Fruit fly (Drosophila melanogaster) whole organism, embryonic: ENCODE results near the gene Cdk5alpha.
A peak's percentile ranks its signal among the peaks of the same experiment; 100 is the strongest.

Experiments
- ATbp ChIP-seq: fragments of 200-800 bp; sonication (Bioruptor generic); optimal IDR thresholded peaks from 2 replicates; lab custom pipeline; 2017; ENCODE audit warnings: missing biosample characterization, mild to moderate bottlenecking, missing genetic modification characterization, missing genetic modification reagents
- Adf1 ChIP-seq: fragments of 200-800 bp; sonication (Bioruptor generic); IDR thresholded peaks from 2 replicates; pipeline ENCODE4 v1.3.6; 2022; ENCODE audit warnings: missing biosample characterization, missing genetic modification characterization
- Aef1 ChIP-seq: fragments of 200-800 bp; sonication (Bioruptor generic); IDR thresholded peaks from 3 replicates; pipeline ENCODE4 v1.3.6; 2022; ENCODE audit warnings: missing biosample characterization, missing genetic modification characterization
- CG10274 ChIP-seq: fragments of 200-800 bp; sonication (Bioruptor generic); optimal IDR thresholded peaks from 3 replicates; lab custom pipeline; 2017; ENCODE audit warnings: missing biosample characterization, mild to moderate bottlenecking, missing genetic modification characterization
- CG11695 ChIP-seq: fragments of 200-800 bp; sonication (Bioruptor generic); IDR thresholded peaks from 3 replicates; pipeline ENCODE4 v1.3.6; 2022; ENCODE audit warnings: missing biosample characterization, missing genetic modification characterization
- CG1233 ChIP-seq: fragments of 200-800 bp; sonication (Bioruptor generic); optimal IDR thresholded peaks from 4 replicates; lab custom pipeline; 2018; ENCODE audit warnings: missing biosample characterization, mild to moderate bottlenecking, missing genetic modification characterization
- CG12659 ChIP-seq: fragments of 200-800 bp; sonication (Bioruptor generic); optimal IDR thresholded peaks from 3 replicates; lab custom pipeline; 2017; ENCODE audit warnings: mild to moderate bottlenecking, missing biosample characterization, missing genetic modification reagents, missing genetic modification characterization
- CG14050 ChIP-seq: fragments of 200-800 bp; sonication (Bioruptor generic); IDR thresholded peaks from 3 replicates; pipeline ENCODE4 v1.3.6; 2022; ENCODE audit warnings: missing biosample characterization, missing genetic modification characterization
- CG14860 ChIP-seq: fragments of 200-800 bp; sonication (Bioruptor generic); IDR thresholded peaks from 3 replicates; pipeline ENCODE4 v1.3.6; 2022; ENCODE audit warnings: missing biosample characterization, missing genetic modification characterization; ENCODE audit not compliant: partially characterized antibody
- CG17612 ChIP-seq: fragments of 200-800 bp; sonication (Bioruptor generic); IDR thresholded peaks from 2 replicates; pipeline ENCODE4 v1.3.6; 2022; ENCODE audit warnings: missing biosample characterization, missing genetic modification characterization
- CG18262 ChIP-seq: fragments of 200-800 bp; optimal IDR thresholded peaks from 3 replicates; lab custom pipeline; 2019; ENCODE audit warnings: missing biosample characterization, mild to moderate bottlenecking, missing genetic modification characterization, moderate library complexity
- CG30020 ChIP-seq: fragments of 200-800 bp; optimal IDR thresholded peaks from 2 replicates; lab custom pipeline; 2019; ENCODE audit warnings: missing biosample characterization, mild to moderate bottlenecking, missing genetic modification characterization, moderate library complexity
- CG34422 ChIP-seq: fragments of 200-800 bp; sonication (Bioruptor generic); IDR thresholded peaks from 3 replicates; pipeline ENCODE4 v1.3.6; 2022; ENCODE audit warnings: missing biosample characterization, missing genetic modification characterization
- CG3726 ChIP-seq: fragments of 200-800 bp; sonication (Bioruptor generic); IDR thresholded peaks from 3 replicates; pipeline ENCODE4, ENCODE4 v1.3.6; 2022; ENCODE audit warnings: missing biosample characterization, missing genetic modification characterization
- CG42726 ChIP-seq: fragments of 200-800 bp; sonication (Bioruptor generic); IDR thresholded peaks from 2 replicates; pipeline ENCODE4 v1.3.6; 2022; ENCODE audit warnings: missing biosample characterization, missing genetic modification characterization; ENCODE audit not compliant: partially characterized antibody
- CG7372 ChIP-seq: fragments of 200-800 bp; sonication (Bioruptor generic); IDR thresholded peaks from 2 replicates; pipeline ENCODE4 v1.3.6; 2022; ENCODE audit warnings: missing biosample characterization, missing genetic modification characterization
- CG8281 ChIP-seq: fragments of 200-800 bp; sonication (Bioruptor generic); optimal IDR thresholded peaks from 2 replicates; lab custom pipeline; 2018; ENCODE audit warnings: missing biosample characterization, mild to moderate bottlenecking, missing genetic modification characterization, moderate library complexity
- CG8388 ChIP-seq: fragments of 200-800 bp; sonication (Bioruptor generic); optimal IDR thresholded peaks from 2 replicates; lab custom pipeline; 2019; ENCODE audit warnings: missing biosample characterization, mild to moderate bottlenecking, missing genetic modification characterization, moderate library complexity
- CG9215 ChIP-seq: fragments of 200-800 bp; sonication (Bioruptor generic); IDR thresholded peaks from 2 replicates; pipeline ENCODE4 v1.3.6; 2022; ENCODE audit warnings: missing biosample characterization, missing genetic modification characterization
- CG9727 ChIP-seq: fragments of 200-800 bp; sonication (Bioruptor generic); optimal IDR thresholded peaks from 3 replicates; lab custom pipeline; 2017; ENCODE audit warnings: missing biosample characterization, mild to moderate bottlenecking, missing genetic modification characterization
- CTCF ChIP-seq: fragments of 200-800 bp; sonication (Bioruptor generic); optimal IDR thresholded peaks from 2 replicates; lab custom pipeline; 2017; ENCODE audit warnings: missing biosample characterization, mild to moderate bottlenecking, missing genetic modification characterization, moderate library complexity
- Dref ChIP-seq: fragments of 200-800 bp; sonication (Bioruptor generic); IDR thresholded peaks from 2 replicates; pipeline ENCODE4 v1.3.6; 2022; ENCODE audit warnings: missing biosample characterization, missing genetic modification characterization
- Fer1 ChIP-seq: fragments of 200-800 bp; sonication (Bioruptor generic); optimal IDR thresholded peaks from 2 replicates; lab custom pipeline; 2017; ENCODE audit warnings: missing biosample characterization, mild to moderate bottlenecking, missing genetic modification characterization
- HLH4C ChIP-seq: fragments of 200-800 bp; sonication (Bioruptor generic); IDR thresholded peaks from 3 replicates; pipeline ENCODE4 v1.3.6; 2022; ENCODE audit warnings: missing biosample characterization, missing genetic modification characterization; ENCODE audit not compliant: partially characterized antibody
- MBD-R2 ChIP-seq: fragments of 200-800 bp; sonication (Bioruptor generic); IDR thresholded peaks from 2 replicates; pipeline ENCODE4 v1.3.6; 2022; ENCODE audit warnings: missing biosample characterization, missing genetic modification characterization
- Med ChIP-seq: fragments of 200-800 bp; sonication (Bioruptor generic); peaks from one replicate; lab custom pipeline; 2016; ENCODE audit warnings: missing biosample characterization, missing genetic modification characterization, mild to moderate bottlenecking, inconsistent platforms, moderate library complexity
- Nf-YA ChIP-seq: fragments of 200-800 bp; sonication (Bioruptor generic); IDR thresholded peaks from 2 replicates; pipeline ENCODE4 v1.3.6; 2022; ENCODE audit warnings: missing biosample characterization, missing genetic modification characterization
- NfI ChIP-seq: fragments of 200-800 bp; sonication (Bioruptor generic); optimal IDR thresholded peaks from 3 replicates; lab custom pipeline; 2018; ENCODE audit warnings: missing biosample characterization, mild to moderate bottlenecking, missing genetic modification characterization, moderate library complexity
- Pdp1 ChIP-seq, 2 experiments: fragments of 200-800 bp; sonication (Bioruptor generic); optimal IDR thresholded peaks; 3 replicates each; lab custom pipeline; 2016; ENCODE audit warnings: missing biosample characterization in 2 of 2, missing genetic modification characterization in 2 of 2, mild to moderate bottlenecking in 1 of 2, moderate library complexity in 1 of 2
- Scr ChIP-seq: fragments of 200-800 bp; sonication (Bioruptor generic); IDR thresholded peaks from 2 replicates; pipeline ENCODE4 v1.3.6; 2022; ENCODE audit warnings: missing biosample characterization, missing genetic modification characterization; ENCODE audit not compliant: partially characterized antibody
- Tbp ChIP-seq: fragments of >200 bp; optimal IDR thresholded peaks from 2 replicates; lab custom pipeline; 2018; ENCODE audit warnings: missing biosample characterization, missing genetic modification characterization
- ac ChIP-seq: fragments of 200-800 bp; sonication (Bioruptor generic); optimal IDR thresholded peaks from 3 replicates; lab custom pipeline; 2017; ENCODE audit warnings: missing biosample characterization, mild to moderate bottlenecking, missing genetic modification characterization
- ash1 ChIP-seq: fragments of 200-800 bp; sonication (Bioruptor generic); optimal IDR thresholded peaks from 2 replicates; lab custom pipeline; 2018; ENCODE audit warnings: missing biosample characterization, mild to moderate bottlenecking, missing genetic modification characterization
- crp ChIP-seq, 2 experiments: fragments of 200-800 bp; sonication (Bioruptor generic); optimal IDR thresholded peaks; 2 replicates in 1 of 2; 3 replicates in 1 of 2; lab custom pipeline; 2017; ENCODE audit warnings: missing biosample characterization in 2 of 2, missing genetic modification characterization in 2 of 2, mild to moderate bottlenecking in 1 of 2, moderate library complexity in 1 of 2
- disco-r ChIP-seq: fragments of 200-800 bp; sonication (Bioruptor generic); optimal IDR thresholded peaks from 2 replicates; lab custom pipeline; 2016; ENCODE audit warnings: missing biosample characterization, missing genetic modification characterization
- emc ChIP-seq: fragments of 200-800 bp; sonication (Bioruptor generic); optimal IDR thresholded peaks from 2 replicates; lab custom pipeline; 2016; ENCODE audit warnings: missing biosample characterization, missing genetic modification characterization
- esg ChIP-seq: fragments of 200-800 bp; sonication (Bioruptor generic); conservative IDR thresholded peaks from 2 replicates; pipeline ENCODE4 v1.3.6; 2022; ENCODE audit warnings: missing biosample characterization, missing genetic modification characterization
- eve ChIP-seq, 2 experiments: fragments of >200 bp; optimal IDR thresholded peaks; 2 replicates each; lab custom pipeline; 2017; ENCODE audit warnings: missing biosample characterization in 2 of 2, missing genetic modification characterization in 2 of 2
- exex ChIP-seq: fragments of 200-800 bp; sonication (Bioruptor generic); optimal IDR thresholded peaks from 4 replicates; lab custom pipeline; 2018; ENCODE audit warnings: missing biosample characterization, mild to moderate bottlenecking, missing genetic modification characterization, moderate library complexity
- eyg ChIP-seq: fragments of 200-800 bp; sonication (Bioruptor generic); optimal IDR thresholded peaks from 3 replicates; lab custom pipeline; 2016; ENCODE audit warnings: missing biosample characterization, missing genetic modification characterization
- gfzf ChIP-seq: fragments of 200-800 bp; sonication (Bioruptor generic); optimal IDR thresholded peaks from 2 replicates; lab custom pipeline; 2016; ENCODE audit warnings: missing biosample characterization, mild to moderate bottlenecking, missing genetic modification characterization, moderate library complexity
- gro ChIP-seq: fragments of 200-800 bp; sonication (Bioruptor generic); optimal IDR thresholded peaks from 2 replicates; lab custom pipeline; 2016; ENCODE audit warnings: missing biosample characterization, missing genetic modification characterization
- hb ChIP-seq: fragments of 200-800 bp; sonication (Bioruptor generic); IDR thresholded peaks from 3 replicates; pipeline ENCODE4 v1.3.6; 2022; ENCODE audit warnings: missing biosample characterization, missing genetic modification characterization; ENCODE audit not compliant: partially characterized antibody
- knrl ChIP-seq: fragments of 200-800 bp; sonication (Bioruptor generic); IDR thresholded peaks from 3 replicates; pipeline ENCODE4 v1.3.6; 2022; ENCODE audit warnings: missing biosample characterization, missing genetic modification characterization; ENCODE audit not compliant: partially characterized antibody
- nmo ChIP-seq: fragments of 200-800 bp; sonication (Bioruptor generic); optimal IDR thresholded peaks from 2 replicates; lab custom pipeline; 2018; ENCODE audit warnings: missing biosample characterization, mild to moderate bottlenecking, missing genetic modification characterization, moderate library complexity
- seq ChIP-seq: fragments of 200-800 bp; sonication (Bioruptor generic); IDR thresholded peaks from 2 replicates; pipeline ENCODE4 v1.3.6; 2022; ENCODE audit warnings: missing biosample characterization, missing genetic modification characterization
- shn ChIP-seq: fragments of 200-800 bp; sonication (Bioruptor generic); optimal IDR thresholded peaks from 3 replicates; lab custom pipeline; 2016; ENCODE audit warnings: missing biosample characterization, missing genetic modification characterization
- sisA ChIP-seq: fragments of 200-800 bp; sonication (Bioruptor generic); IDR thresholded peaks from 2 replicates; pipeline ENCODE4 v1.3.6; 2022; ENCODE audit warnings: missing biosample characterization, missing genetic modification characterization
- slou ChIP-seq: fragments of 200-800 bp; sonication (Bioruptor generic); optimal IDR thresholded peaks from 3 replicates; lab custom pipeline; 2016; ENCODE audit warnings: missing biosample characterization, missing genetic modification characterization
- zen2 ChIP-seq: fragments of 200-800 bp; sonication (Bioruptor generic); IDR thresholded peaks from 3 replicates; pipeline ENCODE4 v1.3.6; 2022; ENCODE audit warnings: missing biosample characterization, missing genetic modification characterization; ENCODE audit not compliant: partially characterized antibody

The Cdk5alpha gene

DNA sequence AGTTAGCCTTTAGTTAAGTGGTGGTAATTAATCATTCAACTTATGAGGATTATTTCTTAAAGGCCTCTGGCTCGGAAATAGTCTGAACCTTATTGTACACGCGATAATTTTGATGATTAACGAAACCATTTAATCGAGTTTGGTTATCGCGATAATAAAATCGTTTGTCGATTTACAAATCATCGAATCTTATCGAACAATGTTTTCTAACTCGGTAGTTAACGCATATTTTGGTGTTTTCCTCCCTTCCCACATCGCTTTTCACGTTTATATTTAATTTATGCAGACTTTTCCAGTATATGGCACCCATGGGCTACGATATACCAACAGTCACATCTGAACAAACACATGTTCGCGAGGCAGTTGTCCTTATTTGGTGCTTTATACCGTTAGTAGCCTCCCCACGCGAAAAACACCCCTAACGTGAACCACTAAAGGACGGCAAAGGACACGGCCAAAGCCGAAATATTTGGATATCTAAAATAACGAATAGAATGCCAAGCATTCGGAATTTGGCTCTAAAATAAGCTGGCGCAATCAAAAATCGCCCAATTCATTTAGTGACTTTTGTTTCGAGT, 33.4 kb upstream of the Cdk5alpha start, which contains the start of gene Frmd5 (continued):
- peak; percentile 46 for TF ChIP-seq gfzf
- TF ChIP-seq knrl, result 0 out of 3 replicates have a peak, but pooled peaks have one; percentile 25
- TF ChIP-seq MBD-R2 (GFP tag; lab: Robert Waterston, UW), result no peak
- TF ChIP-seq crp (GFP tag; optimal IDR thresholded peaks at IDR 0.05; lab: Kevin White, UChicago), result peak in 1 of 2 experiments; percentile 54
- 0 out of 3 replicates have a peak, but pooled peaks have one; percentile 28 for TF ChIP-seq zen2 (GFP tag; lab: Robert Waterston, UW)
- TF ChIP-seq Med (GFP tag; lab: Kevin White, UChicago), result peak; percentile 23
- peak; percentile 5 for TF ChIP-seq CG8388 (GFP tag; lab: Kevin White, UChicago)
- peak; percentile 62 for TF ChIP-seq HLH4C
- TF ChIP-seq CG12659 (GFP tag; lab: Kevin White, UChicago), result no peak
- peak; percentile 11; the same call in 1 of the 2 replicates for TF ChIP-seq seq (GFP tag; lab: Robert Waterston, UW)
- no peak for TF ChIP-seq Adf1 (GFP tag; lab: Robert Waterston, UW)
- TF ChIP-seq CG9215 (GFP tag; lab: Robert Waterston, UW), result no peak
- peak; percentile 65 for TF ChIP-seq CG14860
- TF ChIP-seq CG7372 (GFP tag; lab: Robert Waterston, UW), result no peak
- TF ChIP-seq Dref (GFP tag; lab: Robert Waterston, UW), result peak; percentile 34
- TF ChIP-seq CG1233 (GFP tag; lab: Kevin White, UChicago), result no peak
- no peak for TF ChIP-seq CG8281 (tag; lab: Kevin White, UChicago)
- peak; percentile 54 for TF ChIP-seq Scr (GFP tag; lab: Robert Waterston, UW)

dm6 chr2L:10342471-10342870, 31.7 kb upstream of the Cdk5alpha start, which contains the start of gene Sps2:
Sps2 (plus strand) TSS chr2L:10342594.
- TF ChIP-seq emc (GFP tag; lab: Kevin White, UChicago) (no peak), Tbp (GFP tag; lab: Kevin White, UChicago) (no peak), Pdp1 (GFP tag; optimal IDR thresholded peaks at IDR 0.05; lab: Kevin White, UChicago) (peak in 1 of 2 experiments; percentile 27), Aef1 (GFP tag; lab: Robert Waterston, UW) (no peak), shn (GFP tag; lab: Kevin White, UChicago) (no peak), sisA (GFP tag; lab: Robert Waterston, UW) (no peak), ATbp (GFP tag; lab: Kevin White, UChicago) (no peak), nmo (peak; percentile 29), Fer1 (GFP tag; lab: Kevin White, UChicago) (no peak), CG17612 (GFP tag; lab: Robert Waterston, UW) (no peak), disco-r (GFP tag; lab: Kevin White, UChicago) (no peak), CG3726 (GFP tag; lab: Robert Waterston, UW) (no peak), CG42726 (GFP tag; lab: Robert Waterston, UW) (peak; percentile 20; the same call in 1 of the 2 replicates), ac (GFP tag; lab: Kevin White, UChicago) (no peak), CG11695 (GFP tag; lab: Robert Waterston, UW) (no peak), CG10274 (no peak), hb (GFP tag; lab: Robert Waterston, UW) (no peak), slou (GFP tag; lab: Kevin White, UChicago) (no peak), CTCF (GFP tag; lab: Kevin White, UChicago) (no peak), CG30020 (tag; lab: Kevin White, UChicago) (peak; percentile 85), ash1 (GFP tag; lab: Kevin White, UChicago) (no peak), exex (tag; lab: Kevin White, UChicago) (no peak), gro (GFP tag; lab: Kevin White, UChicago) (no peak), CG14050 (GFP tag; lab: Robert Waterston, UW) (no peak), eve (GFP tag; optimal IDR thresholded peaks at IDR 0.05; lab: Kevin White, UChicago) (no peak), esg (no peak), Nf-YA (no peak), CG18262 (no peak), NfI (no peak), CG9727 (peak; percentile 33), CG34422 (GFP tag; lab: Robert Waterston, UW) (peak; percentile 48; the same call in 1 of the 3 replicates), eyg (GFP tag; lab: Kevin White, UChicago) (no peak)
